Worm (Caenorhabditis elegans) whole organism, early embryonic: ENCODE data around the gene F13B6.3.

Source experiments
- B0310.2 ChIP-seq: sonication (generic microtip); optimal IDR thresholded peaks from 2 replicates; lab custom pipeline; 2016; ENCODE audit warnings: mild to moderate bottlenecking, missing genetic modification characterization, missing compliant biosample characterization
- F13C5.2 ChIP-seq: sonication (generic microtip); optimal IDR thresholded peaks from 2 replicates; lab custom pipeline; 2017; ENCODE audit warnings: mild to moderate bottlenecking, missing genetic modification characterization, inconsistent platforms, missing compliant biosample characterization
- aly-1 ChIP-seq: sonication (generic microtip); optimal IDR thresholded peaks from 2 replicates; lab custom pipeline; 2016; ENCODE audit warnings: missing genetic modification characterization, missing compliant biosample characterization
- ama-1 ChIP-seq: fragments of 150-350 bp; optimal IDR thresholded peaks from 2 replicates; lab custom pipeline; 2014
- ceh-13 ChIP-seq: fragments of 200-800 bp; sonication (Bioruptor generic); optimal IDR thresholded peaks from 2 replicates; lab custom pipeline; 2018; ENCODE audit warnings: mild to moderate bottlenecking, missing genetic modification characterization, missing compliant biosample characterization
- ceh-36 ChIP-seq: sonication (generic microtip); optimal IDR thresholded peaks from 2 replicates; lab custom pipeline; 2016; ENCODE audit warnings: missing genetic modification characterization, inconsistent platforms, missing compliant biosample characterization
- ets-7 ChIP-seq: sonication (generic microtip); optimal IDR thresholded peaks from 2 replicates; lab custom pipeline; 2016; ENCODE audit warnings: missing genotype, missing genetic modification characterization, missing compliant biosample characterization
- flt-1 ChIP-seq: fragments of 200-800 bp; sonication (Bioruptor generic); IDR thresholded peaks from 2 replicates; pipeline ENCODE4 v1.3.6; 2022; ENCODE audit warnings: missing genetic modification characterization, missing compliant biosample characterization
- hmbx-1 ChIP-seq: sonication (generic microtip); optimal IDR thresholded peaks from 2 replicates; lab custom pipeline; 2016; ENCODE audit warnings: mild to moderate bottlenecking, missing genetic modification characterization, missing compliant biosample characterization
- hmg-4 ChIP-seq: fragments of 200-800 bp; sonication (Bioruptor generic); optimal IDR thresholded peaks from 2 replicates; lab custom pipeline; 2018; ENCODE audit warnings: mild to moderate bottlenecking, missing genetic modification characterization, missing compliant biosample characterization
- hnd-1 ChIP-seq: sonication (generic microtip); optimal IDR thresholded peaks from 2 replicates; lab custom pipeline; 2016; ENCODE audit warnings: missing genetic modification characterization, missing compliant biosample characterization
- pes-1 ChIP-seq: fragments of 200-800 bp; sonication (Bioruptor generic); IDR thresholded peaks from 2 replicates; pipeline ENCODE4 v1.3.6; 2022; ENCODE audit warnings: missing genetic modification reagents, missing genetic modification characterization, missing compliant biosample characterization
- scrt-1 ChIP-seq: fragments of 200-800 bp; sonication (Bioruptor generic); IDR thresholded peaks from 2 replicates; pipeline ENCODE4 v1.3.6; 2022; ENCODE audit warnings: missing genetic modification characterization, missing compliant biosample characterization
- sea-1 ChIP-seq: fragments of 200-800 bp; sonication (Bioruptor generic); conservative IDR thresholded peaks from 2 replicates; pipeline ENCODE4 v1.3.6; 2022; ENCODE audit warnings: missing genetic modification characterization, missing compliant biosample characterization
- tbx-11 ChIP-seq: fragments of 200-800 bp; sonication (Bioruptor generic); IDR thresholded peaks from 2 replicates; pipeline ENCODE4 v1.3.6; 2022; ENCODE audit warnings: missing genetic modification characterization, missing compliant biosample characterization
- tbx-37 ChIP-seq: fragments of 200-800 bp; sonication (Bioruptor generic); conservative IDR thresholded peaks from 2 replicates; pipeline ENCODE4 v1.3.6; 2022; ENCODE audit warnings: missing genetic modification reagents, missing genetic modification characterization, missing compliant biosample characterization
- tra-4 ChIP-seq: sonication (generic microtip); optimal IDR thresholded peaks from 2 replicates; lab custom pipeline; 2017; ENCODE audit warnings: missing genetic modification characterization, missing compliant biosample characterization

The F13B6.3 gene

ce11 chrIV:7491464-7491863 is 25.7 kb upstream of the F13B6.3 start, which contains the start of gene F55G1.1:
F55G1.1 (plus strand) TSS chrIV:7491764.
- TF ChIP-seq ama-1 (lab: Kevin White, UChicago) (no peak), ceh-36 (tag; lab: Kevin White, UChicago) (no peak), ceh-13 (GFP tag; lab: Kevin White, UChicago) (no peak), sea-1 (GFP tag; lab: Robert Waterston, UW) (no peak), tbx-11 (no peak), hmg-4 (GFP tag; lab: Kevin White, UChicago) (no peak), tbx-37 (GFP tag; lab: Robert Waterston, UW) (no peak)

- peak; percentile 23; the same call in 1 of the 2 replicates for TF ChIP-seq tbx-11
- no peak for TF ChIP-seq hmg-4 (GFP tag; lab: Kevin White, UChicago)
- no peak; the same call in 1 of the 2 replicates for TF ChIP-seq flt-1 (GFP tag; lab: Robert Waterston, UW)
- peak; percentile 56; the same call in 1 of the 2 replicates for TF ChIP-seq pes-1
- TF ChIP-seq scrt-1 (GFP tag; lab: Robert Waterston, UW): no peak
- no peak for TF ChIP-seq B0310.2
- TF ChIP-seq tra-4 (tag; lab: Kevin White, UChicago): no peak
- TF ChIP-seq aly-1 (tag; lab: Kevin White, UChicago): peak; percentile 99
- no peak for TF ChIP-seq F13C5.2
- peak; percentile 93 for TF ChIP-seq ama-1 (lab: Kevin White, UChicago)
These were observed 22.7 kb upstream of the F13B6.3 start for ce11 chrIV:7488457-7488783.

- TF ChIP-seq tra-4 (tag; lab: Kevin White, UChicago) (peak; percentile 76), ets-7 (tag; lab: Kevin White, UChicago) (no peak), sea-1 (GFP tag; lab: Robert Waterston, UW) (peak; percentile 79), hmbx-1 (tag; lab: Kevin White, UChicago) (peak; percentile 70), ceh-13 (GFP tag; lab: Kevin White, UChicago) (peak; percentile 45), B0310.2 (peak; percentile 67), flt-1 (GFP tag; lab: Robert Waterston, UW) (peak; percentile 58), pes-1 (peak; percentile 84), scrt-1 (GFP tag; lab: Robert Waterston, UW) (0 out of 2 replicates have a peak, but pooled peaks have one; percentile 45), aly-1 (tag; lab: Kevin White, UChicago) (peak; percentile 98), F13C5.2 (peak; percentile 47), hmg-4 (GFP tag; lab: Kevin White, UChicago) (peak; percentile 56), tbx-37 (GFP tag; lab: Robert Waterston, UW) (no peak), hnd-1 (tag; lab: Kevin White, UChicago) (no peak), ama-1 (lab: Kevin White, UChicago) (peak; percentile 98), ceh-36 (tag; lab: Kevin White, UChicago) (peak; percentile 77), tbx-11 (no peak; the same call in 1 of the 2 replicates)
These were observed 22.0 kb upstream of the F13B6.3 start, which contains the start of the genes his-60 and his-59 for ce11 chrIV:7487554-7488456. his-60 (minus strand) TSS chrIV:7487992. his-59 (plus strand) TSS chrIV:7488249.

- TF ChIP-seq hmg-4 (GFP tag; lab: Kevin White, UChicago) (peak; percentile 36), B0310.2 (peak; percentile 46), hmbx-1 (tag; lab: Kevin White, UChicago) (no peak), ceh-36 (tag; lab: Kevin White, UChicago) (peak; percentile 31), pes-1 (0 out of 2 replicates have a peak, but pooled peaks have one; percentile 4), hnd-1 (tag; lab: Kevin White, UChicago) (no peak), F13C5.2 (peak; percentile 52), aly-1 (tag; lab: Kevin White, UChicago) (peak; percentile 79), tra-4 (tag; lab: Kevin White, UChicago) (peak; percentile 20), ama-1 (lab: Kevin White, UChicago) (peak; percentile 95)
These were observed 20.6 kb upstream of the F13B6.3 start, which contains the start of the genes his-61 and his-62 for ce11 chrIV:7486201-7486947. his-61 (minus strand) TSS chrIV:7486217. his-62 (plus strand) TSS chrIV:7486545.

- TF ChIP-seq aly-1 (tag; lab: Kevin White, UChicago) (peak; percentile 39), flt-1 (GFP tag; lab: Robert Waterston, UW) (peak; percentile 39; the same call in 1 of the 2 replicates), tbx-11 (peak; percentile 8; the same call in 1 of the 2 replicates), sea-1 (GFP tag; lab: Robert Waterston, UW) (peak; percentile 76), ama-1 (lab: Kevin White, UChicago) (peak; percentile 69)
These were observed 19.9 kb upstream of the F13B6.3 start for ce11 chrIV:7485565-7486200.

- TF ChIP-seq ceh-36 (tag; lab: Kevin White, UChicago) (no peak), ama-1 (lab: Kevin White, UChicago) (no peak), pes-1 (no peak), hnd-1 (tag; lab: Kevin White, UChicago) (no peak), flt-1 (GFP tag; lab: Robert Waterston, UW) (no peak), aly-1 (tag; lab: Kevin White, UChicago) (no peak), scrt-1 (GFP tag; lab: Robert Waterston, UW) (no peak), ceh-13 (GFP tag; lab: Kevin White, UChicago) (no peak)
These were observed 12.4 kb upstream of the F13B6.3 start, which contains the start of gene rod-1 for ce11 chrIV:7478134-7478533. rod-1 (plus strand) TSS chrIV:7478452.
